Worm (Caenorhabditis elegans) whole organism, L4 larva: ENCODE measurements around the gene F41G3.18.

Experiments used
- lin-38 ChIP-seq: fragments of 200-800 bp; sonication (Bioruptor generic); IDR thresholded peaks from 2 replicates; pipeline ENCODE4 v1.3.6; 2022; ENCODE audit warnings: missing genetic modification reagents, missing genetic modification characterization, missing compliant biosample characterization
- rbr-2 ChIP-seq: sonication (generic microtip); optimal IDR thresholded peaks from 2 replicates; lab custom pipeline; 2016; ENCODE audit warnings: missing genotype, missing genetic modification characterization, missing compliant biosample characterization
- skn-1 ChIP-seq: fragments of 150-350 bp; optimal IDR thresholded peaks from 2 replicates; lab custom pipeline; 2014; ENCODE audit warnings: missing biosample characterization, missing genetic modification characterization
- vab-7 ChIP-seq: fragments of 200-800 bp; sonication (Bioruptor generic); IDR thresholded peaks from 2 replicates; pipeline ENCODE4 v1.3.6; 2022; ENCODE audit warnings: missing genetic modification reagents, missing genetic modification characterization, missing compliant biosample characterization

ce11 chrII:6783377-6783829 lies 15.3 kb downstream of the F41G3.18 start, which contains the start of gene gldi-2:
- TF ChIP-seq skn-1 (tag; lab: Kevin White, UChicago) = no peak
- no peak for TF ChIP-seq vab-7 (GFP tag; lab: Robert Waterston, UW)
- no peak for TF ChIP-seq lin-38 (GFP tag; lab: Robert Waterston, UW)
- no peak for TF ChIP-seq rbr-2
